Worm (Caenorhabditis elegans) whole organism, L1 larva: ENCODE data around the gene lgc-31.
A peak's percentile ranks its signal among the peaks of the same experiment; 100 is the strongest.

ENCODE experiments used
- alr-1 ChIP-seq: fragments of 200-800 bp; sonication (Bioruptor generic); optimal IDR thresholded peaks from 2 replicates; lab custom pipeline; 2018; ENCODE audit warnings: borderline replicate concordance, mild to moderate bottlenecking, missing genetic modification characterization, missing compliant biosample characterization
- ceh-8 ChIP-seq: fragments of 200-800 bp; sonication (Bioruptor generic); optimal IDR thresholded peaks from 2 replicates; lab custom pipeline; 2018; ENCODE audit warnings: mild to moderate bottlenecking, missing genetic modification characterization, moderate library complexity, missing compliant biosample characterization
- ceh-88 ChIP-seq: fragments of 200-800 bp; sonication (Bioruptor generic); IDR thresholded peaks from 2 replicates; pipeline ENCODE4 v1.3.6; 2022; ENCODE audit warnings: missing genetic modification characterization, missing compliant biosample characterization
- ceh-90 ChIP-seq: sonication (generic microtip); optimal IDR thresholded peaks from 2 replicates; lab custom pipeline; 2016; ENCODE audit warnings: missing genetic modification characterization, missing compliant biosample characterization
- efl-1 ChIP-seq, 4 experiments: fragments of 150-350 bp; optimal IDR thresholded peaks in 3 of 4; peaks in 1 of 4; 1 replicate in 1 of 4; 2 replicates in 3 of 4; lab custom pipeline; 2014; ENCODE audit warnings: missing biosample characterization in 2 of 4, missing genetic modification characterization in 2 of 4, missing genetic modification reagents in 2 of 4
- egl-27 ChIP-seq, 2 experiments: fragments of 150-350 bp in 1 of 2; sonication (generic microtip); optimal IDR thresholded peaks; 3 replicates each; lab custom pipeline; 2017 to 2018; ENCODE audit warnings: missing biosample characterization in 2 of 2, missing genetic modification characterization in 2 of 2, missing genetic modification reagents in 2 of 2
- elt-2 ChIP-seq: sonication (generic microtip); optimal IDR thresholded peaks from 2 replicates; lab custom pipeline; 2016; ENCODE audit warnings: missing genetic modification characterization, mild to moderate bottlenecking, inconsistent platforms, missing compliant biosample characterization, missing genetic modification reagents
- elt-3 ChIP-seq, 6 experiments: fragments of 150-350 bp in 1 of 6; sonication (generic microtip); optimal IDR thresholded peaks; 2 replicates each; lab custom pipeline; 2017 to 2018; ENCODE audit warnings: missing biosample characterization in 6 of 6, missing genetic modification characterization in 6 of 6, inconsistent platforms in 1 of 6
- fos-1 ChIP-seq: fragments of 150-350 bp; optimal IDR thresholded peaks from 2 replicates; lab custom pipeline; 2014; ENCODE audit warnings: missing biosample characterization, missing genetic modification characterization
- grh-1 ChIP-seq: fragments of 200-800 bp; sonication (Bioruptor generic); IDR thresholded peaks from 2 replicates; pipeline ENCODE4 v1.3.6; 2022; ENCODE audit warnings: missing genetic modification reagents, missing genetic modification characterization, missing compliant biosample characterization
- hlh-17 ChIP-seq: fragments of 200-800 bp; sonication (Bioruptor generic); optimal IDR thresholded peaks from 2 replicates; lab custom pipeline; 2018; ENCODE audit warnings: missing genetic modification characterization, mild to moderate bottlenecking, missing compliant biosample characterization, moderate library complexity, borderline replicate concordance
- isw-1 ChIP-seq: fragments of 200-800 bp; sonication (Bioruptor generic); IDR thresholded peaks from 2 replicates; pipeline ENCODE4 v1.3.6; 2022; ENCODE audit warnings: missing genetic modification characterization, missing compliant biosample characterization
- jun-1 ChIP-seq: fragments of 150-350 bp; optimal IDR thresholded peaks from 2 replicates; lab custom pipeline; 2014; ENCODE audit warnings: missing biosample characterization, missing genetic modification reagents, missing genetic modification characterization
- lin-14 ChIP-seq: fragments of 200-800 bp; sonication (Bioruptor generic); optimal IDR thresholded peaks from 2 replicates; lab custom pipeline; 2018; ENCODE audit warnings: mild to moderate bottlenecking, missing genetic modification characterization, moderate library complexity, missing compliant biosample characterization
- lin-35 ChIP-seq, 2 experiments: fragments of 150-350 bp; optimal IDR thresholded peaks; 2 replicates each; lab custom pipeline; 2014; ENCODE audit warnings: missing biosample characterization in 2 of 2, missing genetic modification characterization in 2 of 2, missing genetic modification reagents in 2 of 2
- lin-39 ChIP-seq: fragments of 150-350 bp; optimal IDR thresholded peaks from 2 replicates; lab custom pipeline; 2014; ENCODE audit warnings: missing biosample characterization, missing genetic modification reagents, missing genetic modification characterization
- mdl-1 ChIP-seq, 2 experiments: fragments of 150-350 bp; optimal IDR thresholded peaks; 2 replicates each; lab custom pipeline; 2014 to 2017; ENCODE audit warnings: missing biosample characterization in 2 of 2, missing genetic modification characterization in 2 of 2, inconsistent platforms in 1 of 2
- nhr-12 ChIP-seq: sonication (generic microtip); optimal IDR thresholded peaks from 2 replicates; lab custom pipeline; 2017; ENCODE audit warnings: missing biosample characterization, missing genetic modification characterization
- nhr-20 ChIP-seq: sonication (generic microtip); optimal IDR thresholded peaks from 2 replicates; lab custom pipeline; 2016; ENCODE audit warnings: mild to moderate bottlenecking, missing genetic modification characterization, missing compliant biosample characterization
- nhr-237 ChIP-seq: fragments of 150-350 bp; optimal IDR thresholded peaks from 2 replicates; lab custom pipeline; 2014; ENCODE audit warnings: missing biosample characterization, missing genetic modification characterization
- nhr-28 ChIP-seq: fragments of 150-350 bp; optimal IDR thresholded peaks from 2 replicates; lab custom pipeline; 2014; ENCODE audit warnings: missing biosample characterization, missing genetic modification characterization
- nhr-77 ChIP-seq: fragments of 150-350 bp; optimal IDR thresholded peaks from 2 replicates; lab custom pipeline; 2014; ENCODE audit warnings: missing biosample characterization, missing genetic modification characterization
- nhr-90 ChIP-seq: sonication (generic microtip); optimal IDR thresholded peaks from 2 replicates; lab custom pipeline; 2016; ENCODE audit warnings: mild to moderate bottlenecking, missing genetic modification characterization, missing compliant biosample characterization; ENCODE audit not compliant: poor library complexity
- pqm-1 ChIP-seq: sonication (generic microtip); optimal IDR thresholded peaks from 3 replicates; lab custom pipeline; 2017; ENCODE audit warnings: missing biosample characterization, missing genetic modification characterization
- rnt-1 ChIP-seq: sonication (generic microtip); optimal IDR thresholded peaks from 2 replicates; lab custom pipeline; 2016; ENCODE audit warnings: mild to moderate bottlenecking, missing genetic modification characterization, moderate library complexity, missing compliant biosample characterization
- skn-1 ChIP-seq: fragments of 150-350 bp; optimal IDR thresholded peaks from 2 replicates; lab custom pipeline; 2014; ENCODE audit warnings: missing biosample characterization, missing genetic modification characterization
- sptf-1 ChIP-seq: fragments of 150-350 bp; optimal IDR thresholded peaks from 2 replicates; lab custom pipeline; 2014; ENCODE audit warnings: missing biosample characterization, missing genetic modification characterization
- swsn-7 ChIP-seq: sonication (generic microtip); optimal IDR thresholded peaks from 2 replicates; lab custom pipeline; 2016; ENCODE audit warnings: missing genetic modification characterization, missing compliant biosample characterization
- tbx-2 ChIP-seq: sonication (generic microtip); optimal IDR thresholded peaks from 2 replicates; lab custom pipeline; 2016; ENCODE audit warnings: missing genetic modification characterization, missing compliant biosample characterization
- vab-15 ChIP-seq: sonication (generic microtip); optimal IDR thresholded peaks from 2 replicates; lab custom pipeline; 2017; ENCODE audit warnings: missing genotype, mild to moderate bottlenecking, missing genetic modification characterization, missing compliant biosample characterization
- xbp-1 ChIP-seq: sonication (generic microtip); optimal IDR thresholded peaks from 2 replicates; lab custom pipeline; 2016; ENCODE audit warnings: missing genetic modification characterization, missing compliant biosample characterization
- ztf-4 ChIP-seq: fragments of 150-350 bp; optimal IDR thresholded peaks from 2 replicates; lab custom pipeline; 2014; ENCODE audit warnings: missing biosample characterization, missing genetic modification characterization

Gene lgc-31

DNA sequence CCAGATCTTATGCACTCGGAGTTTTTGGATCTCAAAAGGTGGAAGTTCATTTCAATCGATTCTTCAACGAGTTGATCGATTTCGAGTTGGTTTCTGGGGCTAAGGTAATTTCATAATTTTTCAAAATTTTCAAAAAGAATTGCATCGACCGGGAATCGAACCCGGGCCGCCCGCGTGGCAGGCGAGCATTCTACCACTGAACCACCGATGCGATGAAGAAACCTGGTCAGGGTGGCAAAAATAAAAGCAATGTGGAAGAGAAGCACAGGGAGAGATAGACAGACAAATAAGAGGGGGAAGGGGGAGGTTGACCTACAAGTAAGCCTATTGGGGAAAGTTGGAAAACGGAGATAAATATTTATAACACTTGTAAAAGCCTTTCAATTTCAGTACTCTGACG lies 16.8 kb downstream of the lgc-31 start (continued):
- TF ChIP-seq sptf-1 (tag; lab: Kevin White, UChicago), result no peak
- no peak for TF ChIP-seq hlh-17 (GFP tag; lab: Kevin White, UChicago)
- TF ChIP-seq isw-1, result no peak
- TF ChIP-seq egl-27 (tag; optimal IDR thresholded peaks at IDR 0.05; lab: Kevin White, UChicago), result no peak
- no peak for TF ChIP-seq vab-15 (tag; lab: Kevin White, UChicago)
- no peak for TF ChIP-seq pqm-1
- TF ChIP-seq ceh-8 (GFP tag; lab: Kevin White, UChicago), result no peak
- TF ChIP-seq nhr-12, result no peak

DNA sequence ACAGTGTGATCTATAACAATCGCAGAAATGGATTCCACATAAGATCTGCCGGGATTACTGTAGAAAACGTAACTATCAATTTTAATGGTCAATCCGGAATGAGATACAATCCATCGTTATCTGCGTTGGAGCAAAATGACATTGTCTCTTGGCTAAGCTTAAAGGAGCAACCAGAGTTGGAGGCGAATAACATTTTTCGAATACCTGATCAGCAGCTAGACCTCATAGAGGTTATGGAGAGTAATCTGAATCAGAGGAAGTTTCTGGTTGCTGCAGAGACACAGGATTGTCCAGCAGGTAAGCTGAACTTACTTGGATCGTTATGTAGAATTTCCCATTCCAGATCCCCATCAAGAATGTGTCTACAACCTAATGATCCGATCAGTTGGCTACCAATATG lies 18.2 kb downstream of the lgc-31 start:
- no peak for TF ChIP-seq efl-1 (optimal IDR thresholded peaks at IDR 0.05; lab: Kevin White, UChicago)
- TF ChIP-seq efl-1 (GFP tag; optimal IDR thresholded peaks at IDR 0.05 in 1 of 2; lab: Kevin White, UChicago), result peak in 1 of 2 experiments; percentile 79
- no peak for TF ChIP-seq skn-1 (tag; lab: Kevin White, UChicago)

ce11 chrV:15499099-15499498 lies 22.7 kb downstream of the lgc-31 start:
- peak in 1 of 2 experiments; percentile 11 for TF ChIP-seq efl-1 (optimal IDR thresholded peaks at IDR 0.05; lab: Kevin White, UChicago)
- peak in 1 of 2 experiments; percentile 77 for TF ChIP-seq efl-1 (GFP tag; optimal IDR thresholded peaks at IDR 0.05 in 1 of 2; lab: Kevin White, UChicago)
- peak; percentile 2 for TF ChIP-seq lin-14 (GFP tag; lab: Kevin White, UChicago)
- TF ChIP-seq nhr-237 (tag; lab: Kevin White, UChicago), result no peak
- peak; percentile 7 for TF ChIP-seq elt-2 (tag; lab: Kevin White, UChicago)
- TF ChIP-seq ceh-90 (tag; lab: Kevin White, UChicago), result no peak

- no peak for TF ChIP-seq lin-39 (tag; lab: Kevin White, UChicago)
- no peak for TF ChIP-seq grh-1
- TF ChIP-seq nhr-28 (tag; lab: Kevin White, UChicago), result no peak
- no peak for TF ChIP-seq ceh-88 (GFP tag; lab: Robert Waterston, UW)
- no peak for TF ChIP-seq fos-1 (tag; lab: Kevin White, UChicago)
- no peak for TF ChIP-seq ztf-4 (tag; lab: Kevin White, UChicago)
- no peak for TF ChIP-seq nhr-237 (tag; lab: Kevin White, UChicago)
- no peak for TF ChIP-seq xbp-1 (tag; lab: Kevin White, UChicago)
Observed at ce11 chrV:15498434-15498833, 23.4 kb downstream of the lgc-31 start, which contains the start of gene C06B8.7. C06B8.7 (plus strand) TSS chrV:15498734.

DNA sequence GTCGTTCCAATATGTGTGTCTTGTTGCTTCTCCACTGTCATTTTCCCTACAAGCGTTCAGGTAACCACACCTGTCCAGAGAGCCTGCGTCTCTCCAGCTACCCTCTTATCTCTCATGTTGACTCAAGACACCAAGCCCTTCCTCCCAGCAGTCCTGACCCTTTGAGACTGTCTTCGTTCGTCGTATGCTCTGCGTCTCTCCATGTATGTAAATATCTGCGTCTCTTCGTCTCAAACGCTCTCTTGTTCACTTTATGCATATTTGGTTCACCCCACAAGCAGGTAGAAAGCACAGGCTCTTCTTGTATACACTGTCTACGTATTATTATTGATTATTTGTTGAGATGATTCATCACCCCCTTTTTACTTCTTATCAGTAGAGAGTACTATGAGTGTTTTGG lies 24.1 kb downstream of the lgc-31 start:
- no peak for TF ChIP-seq rnt-1 (tag; lab: Kevin White, UChicago)
- TF ChIP-seq ceh-90 (tag; lab: Kevin White, UChicago), result no peak
- TF ChIP-seq lin-14 (GFP tag; lab: Kevin White, UChicago), result peak; percentile 68
- peak; percentile 20 to 48 for TF ChIP-seq efl-1 (optimal IDR thresholded peaks at IDR 0.05; lab: Kevin White, UChicago)
- TF ChIP-seq efl-1 (GFP tag; optimal IDR thresholded peaks at IDR 0.05 in 1 of 2; lab: Kevin White, UChicago), result no peak
- peak; percentile 82 for TF ChIP-seq jun-1 (tag; lab: Kevin White, UChicago)
- TF ChIP-seq lin-35 (GFP tag; optimal IDR thresholded peaks at IDR 0.05; lab: Kevin White, UChicago), result peak in 1 of 2 experiments; percentile 49
- TF ChIP-seq nhr-90 (tag; lab: Kevin White, UChicago), result peak; percentile 48
- TF ChIP-seq fos-1 (tag; lab: Kevin White, UChicago), result peak; percentile 3
- TF ChIP-seq nhr-77 (tag; lab: Kevin White, UChicago), result peak; percentile 21
- peak; percentile 88 for TF ChIP-seq elt-2 (tag; lab: Kevin White, UChicago)
- no peak for TF ChIP-seq alr-1
- peak; percentile 30 for TF ChIP-seq swsn-7 (tag; lab: Kevin White, UChicago)
- TF ChIP-seq nhr-20 (tag; lab: Kevin White, UChicago), result peak; percentile 19
- peak in 1 of 2 experiments; percentile 18 for TF ChIP-seq mdl-1 (tag; optimal IDR thresholded peaks at IDR 0.05; lab: Kevin White, UChicago)
- peak; percentile 19 for TF ChIP-seq tbx-2 (tag; lab: Kevin White, UChicago)
- TF ChIP-seq elt-3 (tag; optimal IDR thresholded peaks at IDR 0.05; lab: Kevin White, UChicago), result no peak
